Worm (Caenorhabditis elegans) whole organism, L2 larva: ENCODE data around the gene C53B4.2.

Experiments
- aly-2 ChIP-seq: fragments of 150-350 bp; optimal IDR thresholded peaks from 2 replicates; lab custom pipeline; 2014; ENCODE audit warnings: missing biosample characterization, missing genetic modification characterization
- ama-1 ChIP-seq: fragments of 150-350 bp; optimal IDR thresholded peaks from 2 replicates; lab custom pipeline; 2018; ENCODE audit warnings: inconsistent platforms
- ceh-16 ChIP-seq: fragments of 150-350 bp; optimal IDR thresholded peaks from 2 replicates; lab custom pipeline; 2014; ENCODE audit warnings: missing biosample characterization, missing genetic modification characterization
- egl-27 ChIP-seq: sonication (generic microtip); optimal IDR thresholded peaks from 3 replicates; lab custom pipeline; 2017; ENCODE audit warnings: missing biosample characterization, missing genetic modification reagents, missing genetic modification characterization
- elt-3 ChIP-seq: sonication (generic microtip); optimal IDR thresholded peaks from 2 replicates; lab custom pipeline; 2017; ENCODE audit warnings: missing biosample characterization, missing genetic modification characterization
- gmeb-1 ChIP-seq: fragments of 150-350 bp; optimal IDR thresholded peaks from 2 replicates; lab custom pipeline; 2014; ENCODE audit warnings: missing biosample characterization, missing genetic modification characterization
- nhr-10 ChIP-seq: sonication (generic microtip); optimal IDR thresholded peaks from 2 replicates; lab custom pipeline; 2017; ENCODE audit warnings: missing biosample characterization, missing genetic modification characterization
- nhr-237 ChIP-seq: fragments of 150-350 bp; optimal IDR thresholded peaks from 2 replicates; lab custom pipeline; 2014; ENCODE audit warnings: missing biosample characterization, missing genetic modification characterization
- peb-1 ChIP-seq: fragments of 150-350 bp; optimal IDR thresholded peaks from 2 replicates; lab custom pipeline; 2014; ENCODE audit warnings: missing biosample characterization, missing genetic modification characterization
- skn-1 ChIP-seq: sonication (generic microtip); optimal IDR thresholded peaks from 2 replicates; lab custom pipeline; 2017; ENCODE audit warnings: missing biosample characterization, missing genetic modification characterization
- snpc-4 ChIP-seq: fragments of 150-350 bp; optimal IDR thresholded peaks from 2 replicates; lab custom pipeline; 2014; ENCODE audit warnings: missing biosample characterization, missing genetic modification characterization
- unc-62 ChIP-seq: fragments of 150-350 bp; optimal IDR thresholded peaks from 2 replicates; lab custom pipeline; 2014; ENCODE audit warnings: missing biosample characterization, missing genetic modification reagents, missing genetic modification characterization

DNA sequence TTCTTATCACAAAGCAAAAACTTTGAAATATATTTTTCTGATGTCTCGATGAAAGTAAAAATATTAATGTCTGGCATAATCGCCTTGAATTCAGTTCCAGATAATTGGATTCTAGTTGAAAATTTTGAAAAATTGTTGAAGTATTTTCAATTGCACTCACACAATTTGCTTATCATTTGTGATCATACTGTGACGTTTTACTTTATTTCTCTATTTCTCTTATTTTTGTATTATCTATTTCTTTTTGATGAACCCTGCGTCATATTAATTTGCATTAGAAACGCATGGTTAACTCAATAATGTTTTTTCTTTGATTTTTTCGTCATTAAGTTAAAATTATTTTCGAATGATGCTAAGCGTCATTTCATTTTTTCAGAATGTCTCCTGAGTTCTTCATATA, 44.3 kb downstream of the C53B4.2 start, which contains the start of gene C53D6.11:
- TF ChIP-seq nhr-237 (tag; lab: Kevin White, UChicago) (no peak), elt-3 (tag; lab: Kevin White, UChicago) (no peak), ceh-16 (tag; lab: Kevin White, UChicago) (no peak), gmeb-1 (tag; lab: Kevin White, UChicago) (no peak), snpc-4 (tag; lab: Kevin White, UChicago) (no peak), unc-62 (GFP tag; lab: Kevin White, UChicago) (no peak), ama-1 (lab: Kevin White, UChicago) (no peak), egl-27 (no peak), aly-2 (tag; lab: Kevin White, UChicago) (no peak), nhr-10 (tag; lab: Kevin White, UChicago) (no peak), skn-1 (no peak), peb-1 (no peak)
